Worm (Caenorhabditis elegans) whole organism, L4/young adult: ENCODE results near the gene K08E4.3.
A peak's percentile ranks its signal among the peaks of the same experiment; 100 is the strongest.

Experiments used
- W03F9.2 ChIP-seq: fragments of 150-350 bp; optimal IDR thresholded peaks from 2 replicates; lab custom pipeline; 2014; ENCODE audit warnings: missing biosample characterization, missing genetic modification characterization
- dao-5 ChIP-seq: sonication (generic microtip); optimal IDR thresholded peaks from 2 replicates; lab custom pipeline; 2016; ENCODE audit warnings: missing genotype, missing genetic modification characterization, moderate library complexity, missing compliant biosample characterization
- him-1 ChIP-seq: sonication (generic microtip); optimal IDR thresholded peaks from 2 replicates; lab custom pipeline; 2016; ENCODE audit warnings: missing genotype, missing genetic modification reagents, missing genetic modification characterization, missing compliant biosample characterization

The K08E4.3 gene

ce11 chrIV:12075497-12075896 lies 18.0 kb downstream of the K08E4.3 start, which contains the start of gene K08E4.7:
K08E4.7 (plus strand) TSS chrIV:12075797.
- TF ChIP-seq dao-5 (no peak), W03F9.2 (tag; lab: Kevin White, UChicago) (no peak), him-1 (tag; lab: Kevin White, UChicago) (no peak)

DNA sequence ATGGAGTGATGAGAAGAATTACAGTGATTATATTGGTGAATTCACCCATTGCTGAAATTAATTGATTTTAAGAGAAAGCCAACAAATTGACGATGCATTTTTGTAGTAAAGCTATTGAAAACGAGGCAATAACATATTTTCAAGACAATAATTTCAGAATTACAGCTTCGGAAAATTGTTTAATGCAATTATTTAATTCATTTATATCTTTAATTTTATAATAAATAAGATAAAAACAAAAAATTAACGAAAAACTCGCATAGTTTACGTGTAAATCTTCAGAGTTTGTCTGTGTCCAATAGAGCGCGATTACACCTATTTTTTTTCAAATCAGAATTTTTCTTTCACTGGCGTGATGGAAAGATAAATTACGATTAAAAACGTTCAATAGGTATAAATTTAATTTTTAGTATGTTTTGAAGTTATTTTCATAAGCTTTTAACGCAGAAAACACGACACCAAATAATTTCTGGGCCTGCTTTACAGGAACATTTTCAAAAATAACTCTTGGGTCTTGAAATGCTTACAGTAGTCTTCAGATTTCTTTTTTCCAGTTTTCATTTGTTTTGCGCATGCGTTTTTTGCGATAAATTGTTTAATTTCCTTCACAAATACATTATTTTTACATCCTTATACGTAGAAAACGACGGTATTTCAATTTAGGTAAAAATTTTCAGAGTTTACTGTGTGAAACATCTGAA lies 20.7 kb downstream of the K08E4.3 start, which contains the start of gene tmed-1:
Gene tmed-1, minus strand, starts transcription at position 51 of the 701 bp plus-strand sequence.
- TF ChIP-seq W03F9.2 (tag; lab: Kevin White, UChicago) (peak; percentile 49), dao-5 (no peak)

DNA sequence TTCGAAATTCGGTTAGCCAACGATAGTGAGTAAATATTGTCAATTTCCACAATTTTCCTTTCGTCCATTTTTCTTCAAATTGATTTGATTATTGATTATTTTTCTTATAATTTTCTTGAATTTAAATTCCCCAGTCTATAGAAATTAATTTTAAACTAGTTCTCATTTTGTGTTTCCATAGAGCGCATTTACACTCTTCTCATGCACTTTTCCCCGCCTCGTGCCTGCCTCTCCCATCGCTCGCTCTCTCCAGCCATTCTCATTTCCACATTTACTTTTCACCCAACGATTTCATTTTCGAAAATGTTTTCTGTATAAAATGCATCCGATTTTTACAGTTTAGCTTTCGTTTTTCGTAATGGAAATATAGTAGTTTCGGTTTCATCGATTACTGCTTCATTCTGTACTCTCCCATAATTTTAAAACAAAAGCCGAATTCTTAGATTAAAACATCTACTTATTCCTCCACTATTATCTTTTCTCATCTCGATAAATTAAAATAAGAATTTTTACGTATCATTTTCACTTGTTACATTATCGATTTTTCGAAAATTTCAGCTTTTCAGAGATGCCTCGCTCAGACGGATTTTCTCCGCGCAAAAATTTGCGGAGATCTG lies 21.5 kb downstream of the K08E4.3 start, which contains the start of gene lex-1:
Gene lex-1, plus strand, starts transcription at position 567 of the 617 bp plus-strand sequence.
- TF ChIP-seq W03F9.2 (tag; lab: Kevin White, UChicago) (peak; percentile 8), him-1 (tag; lab: Kevin White, UChicago) (no peak)

- TF ChIP-seq dao-5 (no peak), W03F9.2 (tag; lab: Kevin White, UChicago) (no peak), him-1 (tag; lab: Kevin White, UChicago) (no peak)
Observed at ce11 chrIV:12080807-12081206, 23.3 kb downstream of the K08E4.3 start.

DNA sequence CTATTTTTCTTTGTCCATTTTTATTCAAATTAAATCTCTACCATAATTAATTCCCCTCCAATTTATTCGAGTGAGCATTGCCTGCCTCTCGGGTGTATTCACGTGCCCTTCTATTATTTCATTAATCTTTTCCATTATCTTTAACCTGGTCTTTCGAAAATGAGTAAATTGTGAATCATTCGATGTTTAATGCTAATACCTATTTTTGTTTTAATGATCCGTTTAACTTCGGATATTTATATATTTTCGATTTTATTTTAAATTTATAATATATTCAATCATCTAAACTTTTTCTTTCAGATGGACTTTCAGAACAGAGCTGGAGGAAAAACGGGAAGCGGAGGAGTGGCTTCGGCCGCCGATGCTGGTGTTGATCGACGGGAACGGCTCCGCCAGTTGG lies 26.6 kb downstream of the K08E4.3 start, which contains the start of gene repo-1:
Gene repo-1, plus strand, starts transcription at position 301 of the 400 bp plus-strand sequence.
- TF ChIP-seq dao-5 = no peak
- TF ChIP-seq W03F9.2 (tag; lab: Kevin White, UChicago) = no peak
- TF ChIP-seq him-1 (tag; lab: Kevin White, UChicago) = no peak

DNA sequence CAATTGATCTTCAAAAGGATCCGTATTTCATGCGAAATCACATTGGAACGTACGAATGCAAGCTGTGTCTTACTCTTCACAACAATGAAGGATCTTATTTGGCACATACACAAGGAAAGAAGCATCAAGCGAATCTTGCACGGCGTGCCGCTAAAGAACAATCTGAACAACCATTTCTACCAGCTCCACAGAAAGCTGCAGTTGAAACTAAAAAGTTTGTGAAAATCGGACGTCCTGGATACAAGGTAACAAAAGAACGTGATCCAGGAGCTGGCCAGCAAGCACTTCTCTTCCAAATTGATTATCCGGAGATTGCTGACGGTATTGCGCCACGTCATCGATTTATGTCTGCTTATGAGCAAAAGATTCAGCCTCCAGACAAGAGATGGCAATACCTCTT lies 27.0 kb downstream of the K08E4.3 start:
- TF ChIP-seq him-1 (tag; lab: Kevin White, UChicago) = no peak
- TF ChIP-seq dao-5 = no peak
- TF ChIP-seq W03F9.2 (tag; lab: Kevin White, UChicago) = no peak

ce11 chrIV:12085120-12085519 lies 27.6 kb downstream of the K08E4.3 start, which contains the start of gene rbm-34:
rbm-34 (plus strand) TSS chrIV:12085420.
- TF ChIP-seq dao-5 (no peak), him-1 (tag; lab: Kevin White, UChicago) (no peak), W03F9.2 (tag; lab: Kevin White, UChicago) (no peak)

ce11 chrIV:12086498-12086897 lies 29.0 kb downstream of the K08E4.3 start:
- TF ChIP-seq W03F9.2 (tag; lab: Kevin White, UChicago) = peak; percentile 12
- TF ChIP-seq him-1 (tag; lab: Kevin White, UChicago) = peak; percentile 36
- peak; percentile 70 for TF ChIP-seq dao-5

ce11 chrIV:12088898-12089297 lies 31.4 kb downstream of the K08E4.3 start:
- TF ChIP-seq W03F9.2 (tag; lab: Kevin White, UChicago) = no peak
- TF ChIP-seq dao-5 = no peak
- no peak for TF ChIP-seq him-1 (tag; lab: Kevin White, UChicago)

- no peak for TF ChIP-seq W03F9.2 (tag; lab: Kevin White, UChicago)
- no peak for TF ChIP-seq him-1 (tag; lab: Kevin White, UChicago)
- TF ChIP-seq dao-5 = no peak
Observed at ce11 chrIV:12089551-12089950, 32.0 kb downstream of the K08E4.3 start, which contains the start of gene F11A10.6. F11A10.6 (minus strand) TSS chrIV:12089651.

ce11 chrIV:12092113-12092512 lies 34.6 kb downstream of the K08E4.3 start, which contains the start of gene mig-32:
mig-32 (minus strand) TSS chrIV:12092213.
- TF ChIP-seq dao-5 (no peak), him-1 (tag; lab: Kevin White, UChicago) (no peak), W03F9.2 (tag; lab: Kevin White, UChicago) (no peak)

DNA sequence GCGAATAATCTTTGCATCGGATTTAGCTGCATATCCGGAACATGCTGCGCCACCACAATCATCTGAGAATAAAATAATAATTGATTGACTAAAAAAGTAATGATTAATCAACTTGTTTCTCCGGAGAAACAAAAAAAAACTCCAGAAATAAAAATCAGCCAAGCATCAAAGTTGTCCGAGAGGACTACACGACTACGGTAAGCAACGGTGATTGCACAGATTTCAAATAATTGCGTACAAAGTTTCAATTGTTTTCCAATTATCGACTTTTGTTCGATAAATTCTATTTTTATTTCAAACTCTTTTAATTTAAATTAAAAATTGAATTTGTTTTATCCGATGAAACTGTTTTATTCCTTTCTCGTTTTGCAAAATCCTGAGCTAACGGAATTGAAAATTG lies 35.8 kb downstream of the K08E4.3 start, which contains the start of gene cpsf-4:
Gene cpsf-4, minus strand, starts transcription at position 62 of the 400 bp plus-strand sequence.
- no peak for TF ChIP-seq him-1 (tag; lab: Kevin White, UChicago)
- no peak for TF ChIP-seq dao-5
- TF ChIP-seq W03F9.2 (tag; lab: Kevin White, UChicago) = no peak

DNA sequence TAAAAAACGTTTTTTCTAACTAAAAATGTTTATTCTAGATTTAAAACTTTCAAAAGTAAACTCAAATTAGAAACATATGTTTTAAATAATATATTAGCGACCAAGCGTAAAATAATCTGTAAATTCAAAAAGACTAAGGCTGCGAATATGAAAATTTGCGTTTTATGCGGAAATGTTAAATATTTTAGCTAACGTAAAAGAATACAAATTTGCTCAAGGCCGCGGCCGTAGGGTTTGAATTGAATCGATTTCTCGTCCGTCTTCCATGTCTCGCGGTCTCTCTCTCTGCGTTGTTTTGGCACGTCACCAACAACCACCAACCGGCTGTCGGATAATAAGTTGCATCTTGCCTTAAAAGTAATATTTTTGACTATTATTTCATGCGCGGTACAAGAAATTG lies 36.3 kb downstream of the K08E4.3 start, which contains the start of gene F11A10.5:
Gene F11A10.5, plus strand, starts transcription at position 301 of the 400 bp plus-strand sequence.
- TF ChIP-seq dao-5 = no peak
- no peak for TF ChIP-seq him-1 (tag; lab: Kevin White, UChicago)
- TF ChIP-seq W03F9.2 (tag; lab: Kevin White, UChicago) = no peak

- TF ChIP-seq dao-5 (no peak), him-1 (tag; lab: Kevin White, UChicago) (no peak), W03F9.2 (tag; lab: Kevin White, UChicago) (no peak)
Observed at ce11 chrIV:12096479-12096878, 38.9 kb downstream of the K08E4.3 start, which contains the start of gene mon-2. mon-2 (plus strand) TSS chrIV:12096779.
